Worm (Caenorhabditis elegans): ENCODE measurements around the gene rfc-2.

- TF ChIP-seq ztf-23 (GFP tag; IDR thresholded peaks at IDR 0.05) (no peak), tab-1 (GFP tag; IDR thresholded peaks at IDR 0.05) (no peak)
Measured at ce11 chrIV:1400016-1400415, 52.9 kb downstream of the rfc-2 start.

Data from whole organism, midembryonic.